Fruit fly (Drosophila melanogaster) whole organism, pupa: ENCODE data around the gene upd2.

Source experiments
- CG10348 ChIP-seq: fragments of 200-800 bp; sonication (Bioruptor generic); IDR thresholded peaks from 2 replicates; pipeline ENCODE4 v1.3.6; 2022; ENCODE audit warnings: missing biosample characterization, missing genetic modification characterization
- CG17806 ChIP-seq: fragments of 200-800 bp; sonication (Bioruptor generic); optimal IDR thresholded peaks from 2 replicates; lab custom pipeline; 2018; ENCODE audit warnings: missing biosample characterization, mild to moderate bottlenecking, missing genetic modification characterization, moderate library complexity
- CG34367 ChIP-seq: fragments of 200-800 bp; sonication (Bioruptor generic); optimal IDR thresholded peaks from 2 replicates; lab custom pipeline; 2018; ENCODE audit warnings: missing biosample characterization, mild to moderate bottlenecking, missing genetic modification characterization
- CG9948 ChIP-seq: fragments of 200-800 bp; sonication (Bioruptor generic); optimal IDR thresholded peaks from 2 replicates; lab custom pipeline; 2018; ENCODE audit warnings: missing biosample characterization, mild to moderate bottlenecking, missing genetic modification characterization, moderate library complexity

- peak; percentile 3 for TF ChIP-seq CG9948
- TF ChIP-seq CG34367 (tag; lab: Kevin White, UChicago), result no peak
- no peak for TF ChIP-seq CG17806 (tag; lab: Kevin White, UChicago)
- no peak for TF ChIP-seq CG10348 (GFP tag; lab: Robert Waterston, UW)
Measured at dm6 chrX:18207533-18207932, 35.6 kb downstream of the upd2 start.
